Worm (Caenorhabditis elegans): ENCODE data around the gene acbp-8.

DNA sequence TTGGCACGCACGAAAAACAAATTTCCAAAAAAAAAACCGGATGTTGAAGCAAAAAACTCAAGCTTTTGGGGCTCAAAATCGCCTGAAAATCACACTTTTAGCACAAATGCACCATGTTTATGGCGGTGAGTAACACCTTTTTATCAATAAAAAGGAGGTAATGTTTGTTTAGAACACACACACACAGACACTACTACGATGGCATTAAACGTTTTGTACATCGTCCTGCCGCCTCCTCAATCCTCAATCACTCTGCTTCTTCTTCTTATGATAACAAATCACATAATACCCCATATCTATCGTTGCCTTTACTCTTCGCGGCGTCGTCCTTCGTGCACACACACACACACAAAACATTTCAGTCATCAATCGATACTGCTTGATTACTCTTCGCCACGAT is 42.6 kb upstream of the acbp-8 start, which contains the start of gene gpa-17:
- TF ChIP-seq sox-4 (tag; optimal IDR thresholded peaks at IDR 0.05): no peak
- no peak for TF ChIP-seq fkh-10 (GFP tag; optimal IDR thresholded peaks at IDR 0.05)
- no peak for TF ChIP-seq nfya-1 (tag; optimal IDR thresholded peaks at IDR 0.05)
- no peak for TF ChIP-seq zip-5 (tag; optimal IDR thresholded peaks at IDR 0.05)
- TF ChIP-seq ama-1 (optimal IDR thresholded peaks at IDR 0.05): no peak
- TF ChIP-seq hlh-13 (GFP tag; optimal IDR thresholded peaks at IDR 0.05): no peak
- no peak for TF ChIP-seq K02D7.2 (tag; optimal IDR thresholded peaks at IDR 0.05)
- TF ChIP-seq eyg-1 (tag; optimal IDR thresholded peaks at IDR 0.05): no peak
- no peak for TF ChIP-seq unc-42 (tag; optimal IDR thresholded peaks at IDR 0.05)
- no peak for TF ChIP-seq fax-1 (tag; optimal IDR thresholded peaks at IDR 0.05)
- TF ChIP-seq ttx-3 (tag; optimal IDR thresholded peaks at IDR 0.05): no peak
